Worm (Caenorhabditis elegans) whole organism, late embryonic: Measurements from ENCODE around the gene adss-1.

ENCODE experiments used
- K09A11.1 ChIP-seq: sonication (generic microtip); optimal IDR thresholded peaks from 2 replicates; lab custom pipeline; 2017; ENCODE audit warnings: antibody characterized with exemption, mild to moderate bottlenecking, missing genetic modification characterization, missing compliant biosample characterization; ENCODE audit not compliant: insufficient read depth
- T23F11.4 ChIP-seq: fragments of 200-800 bp; sonication (Bioruptor generic); optimal IDR thresholded peaks from 2 replicates; lab custom pipeline; 2018; ENCODE audit warnings: mild to moderate bottlenecking, missing genetic modification characterization, missing compliant biosample characterization
- Y22D7AL.16 ChIP-seq: sonication (generic microtip); optimal IDR thresholded peaks from 2 replicates; lab custom pipeline; 2016; ENCODE audit warnings: missing genetic modification characterization, missing compliant biosample characterization
- ceh-14 ChIP-seq: sonication (generic microtip); optimal IDR thresholded peaks from 2 replicates; lab custom pipeline; 2016; ENCODE audit warnings: missing genotype, missing genetic modification characterization, missing compliant biosample characterization
- ceh-18 ChIP-seq: sonication (generic microtip); optimal IDR thresholded peaks from 2 replicates; lab custom pipeline; 2016; ENCODE audit warnings: missing genetic modification characterization, missing compliant biosample characterization
- ceh-22 ChIP-seq: sonication (generic microtip); optimal IDR thresholded peaks from 2 replicates; lab custom pipeline; 2017; ENCODE audit warnings: missing biosample characterization, missing genetic modification characterization
- ceh-31 ChIP-seq: sonication (generic microtip); optimal IDR thresholded peaks from 2 replicates; lab custom pipeline; 2016; ENCODE audit warnings: missing genetic modification characterization, missing compliant biosample characterization
- ceh-34 ChIP-seq: sonication (generic microtip); optimal IDR thresholded peaks from 2 replicates; lab custom pipeline; 2016; ENCODE audit warnings: mild to moderate bottlenecking, missing genetic modification characterization, missing compliant biosample characterization
- ceh-48 ChIP-seq: sonication (generic microtip); optimal IDR thresholded peaks from 2 replicates; lab custom pipeline; 2016; ENCODE audit warnings: missing genetic modification characterization, inconsistent platforms, missing compliant biosample characterization
- ceh-6 ChIP-seq: fragments of 200-800 bp; sonication (Bioruptor generic); optimal IDR thresholded peaks from 2 replicates; lab custom pipeline; 2018; ENCODE audit warnings: mild to moderate bottlenecking, missing genetic modification characterization, missing compliant biosample characterization
- che-1 ChIP-seq: sonication (generic microtip); optimal IDR thresholded peaks from 2 replicates; lab custom pipeline; 2016; ENCODE audit warnings: mild to moderate bottlenecking, missing genetic modification characterization, missing compliant biosample characterization
- dmd-4 ChIP-seq: sonication (generic microtip); optimal IDR thresholded peaks from 2 replicates; lab custom pipeline; 2016; ENCODE audit warnings: borderline replicate concordance, missing genetic modification characterization, missing compliant biosample characterization
- dve-1 ChIP-seq: sonication (generic microtip); optimal IDR thresholded peaks from 2 replicates; lab custom pipeline; 2017; ENCODE audit warnings: antibody characterized with exemption, mild to moderate bottlenecking, missing genetic modification characterization, missing compliant biosample characterization
- ets-4 ChIP-seq: sonication (generic microtip); optimal IDR thresholded peaks from 2 replicates; lab custom pipeline; 2016; ENCODE audit warnings: missing genetic modification characterization, missing compliant biosample characterization
- fkh-6 ChIP-seq: sonication (generic microtip); optimal IDR thresholded peaks from 2 replicates; lab custom pipeline; 2016; ENCODE audit warnings: missing genetic modification characterization, missing compliant biosample characterization
- hlh-15 ChIP-seq: sonication (generic microtip); optimal IDR thresholded peaks from 2 replicates; lab custom pipeline; 2016; ENCODE audit warnings: missing genetic modification characterization, missing compliant biosample characterization
- hlh-30 ChIP-seq: sonication (generic microtip); optimal IDR thresholded peaks from 2 replicates; lab custom pipeline; 2017; ENCODE audit warnings: antibody characterized with exemption, missing genetic modification characterization, missing compliant biosample characterization; ENCODE audit not compliant: insufficient read depth
- lin-11 ChIP-seq: fragments of 200-800 bp; sonication (Bioruptor generic); optimal IDR thresholded peaks from 2 replicates; lab custom pipeline; 2018; ENCODE audit warnings: mild to moderate bottlenecking, missing genetic modification characterization, missing compliant biosample characterization
- nhr-232 ChIP-seq: sonication (generic microtip); optimal IDR thresholded peaks from 2 replicates; lab custom pipeline; 2016; ENCODE audit warnings: missing genetic modification characterization, missing compliant biosample characterization
- pag-3 ChIP-seq: sonication (generic microtip); optimal IDR thresholded peaks from 2 replicates; lab custom pipeline; 2016; ENCODE audit warnings: missing compliant biosample characterization, missing genetic modification characterization, borderline replicate concordance
- pat-9 ChIP-seq: fragments of 200-800 bp; sonication (Bioruptor generic); optimal IDR thresholded peaks from 2 replicates; lab custom pipeline; 2018; ENCODE audit warnings: mild to moderate bottlenecking, missing genetic modification characterization, moderate library complexity, missing compliant biosample characterization
- pax-1 ChIP-seq: fragments of 150-350 bp; optimal IDR thresholded peaks from 2 replicates; lab custom pipeline; 2014; ENCODE audit warnings: missing biosample characterization, missing genetic modification characterization
- pha-4 ChIP-seq: fragments of 150-350 bp; optimal IDR thresholded peaks from 2 replicates; lab custom pipeline; 2018; ENCODE audit warnings: missing biosample characterization, missing genetic modification reagents, missing genetic modification characterization
- rnt-1 ChIP-seq: sonication (generic microtip); optimal IDR thresholded peaks from 2 replicates; lab custom pipeline; 2016; ENCODE audit warnings: missing genetic modification characterization, missing compliant biosample characterization
- sdc-2 ChIP-seq: sonication (generic microtip); optimal IDR thresholded peaks from 2 replicates; lab custom pipeline; 2016; ENCODE audit warnings: missing genotype, missing genetic modification characterization, missing compliant biosample characterization
- sox-2 ChIP-seq: fragments of 200-800 bp; sonication (Bioruptor generic); IDR thresholded peaks from 2 replicates; pipeline ENCODE4 v1.3.6; 2022; ENCODE audit warnings: missing genetic modification reagents, missing genetic modification characterization, missing compliant biosample characterization
- tbx-7 ChIP-seq: sonication (generic microtip); optimal IDR thresholded peaks from 2 replicates; lab custom pipeline; 2016; ENCODE audit warnings: missing genotype, missing genetic modification characterization, missing compliant biosample characterization
- unc-3 ChIP-seq, 2 experiments: fragments of 200-800 bp in 1 of 2; sonication (Bioruptor generic) in 1 of 2; sonication (generic microtip) in 1 of 2; conservative IDR thresholded peaks in 1 of 2; optimal IDR thresholded peaks in 1 of 2; 2 replicates each; pipeline versions ENCODE4 v1.3.6 to Lab custom; 2016 to 2022; ENCODE audit warnings: missing compliant biosample characterization in 2 of 2, missing genetic modification characterization in 2 of 2, missing genetic modification reagents in 1 of 2
- unc-42 ChIP-seq: sonication (generic microtip); optimal IDR thresholded peaks from 2 replicates; lab custom pipeline; 2016; ENCODE audit warnings: missing genotype, missing genetic modification characterization, missing compliant biosample characterization
- unc-55 ChIP-seq: sonication (generic microtip); optimal IDR thresholded peaks from 2 replicates; lab custom pipeline; 2017; ENCODE audit warnings: missing biosample characterization, missing genetic modification reagents, missing genetic modification characterization
- unc-86 ChIP-seq: sonication (generic microtip); optimal IDR thresholded peaks from 2 replicates; lab custom pipeline; 2016; ENCODE audit warnings: missing genetic modification characterization, missing compliant biosample characterization
- zip-5 ChIP-seq: sonication (generic microtip); optimal IDR thresholded peaks from 2 replicates; lab custom pipeline; 2016; ENCODE audit warnings: missing genetic modification characterization, missing compliant biosample characterization
- ztf-16 ChIP-seq: sonication (generic microtip); optimal IDR thresholded peaks from 2 replicates; lab custom pipeline; 2017; ENCODE audit warnings: missing genetic modification characterization, missing compliant biosample characterization

Gene adss-1

DNA sequence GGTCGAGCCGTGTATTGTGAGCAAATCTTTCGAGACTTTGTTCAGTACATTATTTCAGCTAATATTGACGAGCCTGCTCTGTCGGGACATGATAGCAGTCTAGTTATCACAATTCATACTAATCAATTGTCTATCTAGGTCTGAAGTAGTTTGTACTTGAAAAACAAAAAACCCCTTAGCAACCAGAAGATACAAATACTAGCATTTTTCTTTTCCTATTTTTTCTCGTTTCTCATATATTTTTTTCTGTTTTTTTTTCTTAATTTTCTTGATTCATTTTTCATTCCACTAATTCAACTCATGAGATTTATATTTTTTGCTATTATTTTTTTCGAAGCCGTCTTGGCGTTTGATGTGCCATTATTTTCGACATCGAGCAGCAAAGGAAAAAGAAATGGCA, 36.1 kb downstream of the adss-1 start, which contains the start of gene R02F11.9:
Gene R02F11.9 (plus strand): TSS at position 301 of the 400 bp plus-strand sequence.
- TF ChIP-seq hlh-15 (tag; lab: Kevin White, UChicago): no peak
- TF ChIP-seq unc-86 (tag; lab: Kevin White, UChicago): no peak
- no peak for TF ChIP-seq zip-5 (tag; lab: Kevin White, UChicago)
- no peak for TF ChIP-seq ceh-34 (tag; lab: Kevin White, UChicago)
- no peak for TF ChIP-seq ceh-31 (tag; lab: Kevin White, UChicago)
- no peak for TF ChIP-seq ceh-6
- TF ChIP-seq K09A11.1 (tag; lab: Kevin White, UChicago): no peak
- no peak for TF ChIP-seq pat-9 (tag; lab: Kevin White, UChicago)
- TF ChIP-seq hlh-30: no peak
- no peak for TF ChIP-seq sdc-2 (tag; lab: Kevin White, UChicago)
- TF ChIP-seq pha-4 (tag; lab: Kevin White, UChicago): no peak
- no peak for TF ChIP-seq lin-11 (tag; lab: Kevin White, UChicago)

DNA sequence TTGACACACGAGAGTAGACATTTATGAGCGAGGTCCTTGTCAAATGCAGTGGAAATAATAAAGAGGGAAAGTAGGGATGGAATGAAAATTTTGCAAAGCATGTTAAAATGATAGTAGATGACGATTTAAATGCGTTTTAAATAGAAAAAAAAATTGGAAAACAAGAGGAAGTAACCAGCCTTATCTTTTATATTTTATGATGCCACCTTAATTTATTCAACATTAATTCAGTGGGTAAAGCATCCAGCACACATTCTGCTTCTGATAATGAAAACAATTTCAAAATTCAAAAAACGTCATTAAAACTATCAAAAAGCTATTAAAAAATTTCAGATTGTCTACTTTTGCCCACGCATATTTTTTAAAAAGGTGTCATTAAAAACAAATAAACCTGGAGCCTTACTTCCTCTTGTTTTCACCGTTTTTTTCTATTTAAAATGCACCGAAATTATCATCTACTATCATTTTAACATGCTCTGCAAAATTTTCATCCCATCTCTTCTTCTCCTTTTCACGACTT, 37.8 kb downstream of the adss-1 start, which contains the start of the genes Y60C6A.2 and Y60C6A.3:
Gene Y60C6A.2 (minus strand): TSS at position 101 of the 520 bp plus-strand sequence.
Gene Y60C6A.3 (plus strand): TSS at position 470 of the 520 bp plus-strand sequence.
- TF ChIP-seq ceh-6 (no peak), ceh-22 (tag; lab: Kevin White, UChicago) (no peak), ceh-31 (tag; lab: Kevin White, UChicago) (no peak), K09A11.1 (tag; lab: Kevin White, UChicago) (no peak), ceh-14 (no peak), ceh-48 (no peak), T23F11.4 (GFP tag; lab: Kevin White, UChicago) (no peak), tbx-7 (tag; lab: Kevin White, UChicago) (no peak), dve-1 (tag; lab: Kevin White, UChicago) (no peak), unc-3 (GFP tag; conservative IDR thresholded peaks at IDR 0.05; lab: Robert Waterston, UW) (no peak), unc-3 (tag; optimal IDR thresholded peaks at IDR 0.05; lab: Kevin White, UChicago) (no peak), zip-5 (tag; lab: Kevin White, UChicago) (no peak), sox-2 (GFP tag; lab: Robert Waterston, UW) (no peak), sdc-2 (tag; lab: Kevin White, UChicago) (no peak), pax-1 (tag; lab: Kevin White, UChicago) (no peak), unc-86 (tag; lab: Kevin White, UChicago) (no peak), unc-42 (no peak), nhr-232 (tag; lab: Kevin White, UChicago) (no peak), che-1 (no peak), ztf-16 (no peak), pag-3 (tag; lab: Kevin White, UChicago) (no peak)
- TF ChIP-seq, all 69 proteins: peak for 0

DNA sequence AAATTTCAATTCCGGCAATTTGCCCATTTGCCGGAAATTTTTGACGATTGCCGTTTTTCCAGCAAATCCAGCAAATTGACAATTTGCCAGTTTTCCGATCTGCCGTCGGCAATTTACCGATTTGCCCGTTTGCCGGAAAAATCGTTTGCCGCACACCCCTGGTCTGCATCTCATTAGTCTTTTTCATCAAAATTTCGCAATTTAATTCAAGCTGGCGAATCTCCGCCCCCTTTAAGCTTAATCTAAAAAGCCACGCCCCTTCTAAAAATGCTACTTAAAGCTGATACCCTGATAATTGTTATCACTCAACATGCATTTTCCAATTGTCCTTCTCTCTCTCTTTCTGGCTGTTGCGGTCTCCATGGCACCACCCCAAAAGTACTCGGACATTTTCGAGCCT, 39.9 kb downstream of the adss-1 start, which contains the start of gene Y60C6A.1:
Gene Y60C6A.1 (plus strand): TSS at position 301 of the 400 bp plus-strand sequence.
- TF ChIP-seq ets-4 (no peak), fkh-6 (tag; lab: Kevin White, UChicago) (no peak), nhr-232 (tag; lab: Kevin White, UChicago) (no peak), rnt-1 (no peak), dmd-4 (no peak), ceh-18 (tag; lab: Kevin White, UChicago) (no peak)

DNA sequence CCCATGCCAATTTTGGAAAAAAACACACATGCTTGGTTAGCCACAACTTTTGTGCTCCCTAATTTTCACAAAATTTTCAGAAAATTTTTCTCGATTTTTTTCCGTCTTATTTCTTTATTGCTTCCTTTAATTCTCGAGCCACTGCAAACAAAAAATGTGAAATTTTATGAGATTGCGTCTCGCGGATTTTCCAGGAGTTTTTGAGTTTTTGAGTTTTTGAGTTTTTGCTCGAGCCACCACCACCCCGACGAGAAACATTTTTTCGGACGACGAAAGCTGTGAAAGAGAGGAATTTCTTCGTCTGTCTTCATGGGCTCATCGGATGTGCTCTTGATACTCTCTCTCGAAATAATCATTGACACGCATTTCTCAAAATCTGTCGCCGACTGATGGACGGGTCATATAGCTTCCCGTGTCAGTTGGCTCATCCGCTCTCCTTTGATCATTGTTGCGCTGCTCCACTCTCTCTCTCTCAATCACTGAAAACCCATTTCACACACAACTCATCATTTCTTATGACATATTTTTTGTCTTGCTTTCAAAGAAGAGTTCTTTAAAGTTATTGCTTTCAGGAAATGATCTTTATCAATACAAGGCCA, 45.7 kb downstream of the adss-1 start, which contains the start of gene C18G1.1:
Gene C18G1.1 (plus strand): TSS at position 573 of the 599 bp plus-strand sequence.
- peak; percentile 44 for TF ChIP-seq rnt-1
- peak; percentile 92 for TF ChIP-seq unc-55 (GFP tag; lab: Kevin White, UChicago)
- no peak for TF ChIP-seq Y22D7AL.16 (tag; lab: Kevin White, UChicago)
- TF ChIP-seq ceh-18 (tag; lab: Kevin White, UChicago): peak; percentile 66
